Fruit fly (Drosophila melanogaster): ENCODE measurements around the gene CG15211.

DNA sequence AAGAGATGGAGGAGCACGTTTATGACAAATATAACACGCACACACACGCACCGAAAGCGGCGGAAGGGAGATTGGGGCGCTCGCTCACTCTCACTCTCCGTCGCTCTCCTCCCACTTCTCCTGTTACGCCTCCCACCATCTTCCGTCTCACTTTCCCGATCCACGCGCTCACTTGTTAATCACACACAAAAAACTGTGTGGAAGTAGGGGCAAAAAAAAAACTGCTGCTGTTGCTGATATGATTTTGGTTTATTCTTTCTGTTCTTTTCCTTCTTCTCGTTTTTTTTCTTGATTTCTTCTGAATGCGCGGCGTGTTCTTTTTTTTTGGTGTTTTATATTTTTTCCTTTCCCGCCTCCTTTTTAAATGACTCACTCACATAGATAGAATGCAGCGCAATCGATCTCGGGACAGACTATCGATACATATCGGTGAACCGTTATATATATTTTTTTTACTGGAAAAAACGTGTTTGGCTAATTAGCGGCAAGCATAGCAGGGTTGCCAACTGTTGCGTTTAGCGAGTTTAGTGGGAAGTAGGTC, 33.4 kb downstream of the CG15211 start:
- no peak for TF ChIP-seq CG15073 (GFP tag; optimal IDR thresholded peaks at IDR 0.05)
- no peak for TF ChIP-seq CG1529 (GFP tag; optimal IDR thresholded peaks at IDR 0.05)
- TF ChIP-seq Ssrp (tag; optimal IDR thresholded peaks at IDR 0.05) = no peak
- no peak for TF ChIP-seq h (optimal IDR thresholded peaks at IDR 0.05)
- TF ChIP-seq seq (GFP tag; IDR thresholded peaks at IDR 0.05) = no peak
- TF ChIP-seq HLH3B (GFP tag; IDR thresholded peaks at IDR 0.05) = no peak
